Worm (Caenorhabditis elegans): ENCODE measurements around the gene str-141.
"Not testable (repeated sequence)": the region's sequence is repeated elsewhere in the genome, so short reads cannot be mapped to it uniquely, and the experiment has no call there.

The str-141 gene

DNA sequence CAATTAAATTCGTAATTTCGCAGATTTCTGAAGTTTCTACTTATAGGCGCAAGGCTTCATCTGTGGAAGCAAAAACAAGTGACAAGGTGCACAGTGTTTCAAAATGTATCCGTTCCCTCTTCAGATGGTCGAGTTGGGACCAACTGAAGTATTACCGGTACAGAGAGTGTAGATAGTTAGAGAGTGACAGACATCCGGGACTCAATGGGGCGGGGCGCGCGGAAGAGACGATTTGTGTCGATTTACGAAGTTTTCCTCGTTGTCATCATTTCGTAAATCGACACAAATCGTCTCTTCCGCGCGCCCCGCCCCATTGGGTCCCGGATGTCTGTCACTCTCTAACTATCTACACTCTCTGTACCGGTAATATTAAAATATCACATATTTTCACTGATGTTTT is 37.5 kb downstream of the str-141 start, which contains the start of gene C03E10.3:
Gene C03E10.3, plus strand, starts transcription at position 301 of the 400 bp plus-strand sequence.
- TF ChIP-seq nhr-237, unc-39, nhr-12 (tag; optimal IDR thresholded peaks at IDR 0.05): not testable (repeated sequence)

DNA sequence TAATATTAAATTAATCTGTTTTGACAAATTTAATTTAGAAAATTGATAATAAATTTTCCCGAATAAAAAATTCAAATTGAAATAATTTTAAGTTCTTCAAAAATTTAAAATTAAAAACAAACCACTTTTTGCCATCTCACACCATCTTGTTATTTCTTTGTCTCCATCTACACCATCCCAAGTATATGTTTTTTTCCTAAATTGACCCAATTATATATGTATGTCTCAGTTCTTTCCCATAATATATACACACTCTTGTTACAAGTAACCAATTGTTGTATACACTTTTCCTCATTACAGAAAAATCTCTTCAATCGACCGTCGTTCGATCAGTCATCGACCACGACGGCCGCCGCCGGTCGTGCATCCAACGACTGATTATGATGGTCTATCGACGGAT is 41.3 kb downstream of the str-141 start, which contains the start of gene gly-20:
Gene gly-20, plus strand, starts transcription at position 301 of the 400 bp plus-strand sequence.
- TF ChIP-seq mab-5 (tag; optimal IDR thresholded peaks at IDR 0.05) (no peak), unc-120 (tag; optimal IDR thresholded peaks at IDR 0.05; ENCODE audit: poor library complexity, severe bottlenecking) (no peak), tbx-8 (GFP tag; optimal IDR thresholded peaks at IDR 0.05) (no peak), zip-8 (tag; optimal IDR thresholded peaks at IDR 0.05) (no peak), M03D4.4 (tag; optimal IDR thresholded peaks at IDR 0.05) (no peak), nhr-28 (tag; optimal IDR thresholded peaks at IDR 0.05) (no peak), pha-4 (tag; optimal IDR thresholded peaks at IDR 0.05) (no peak), drap-1 (GFP tag; optimal IDR thresholded peaks at IDR 0.05) (no peak), hlh-1 (tag; optimal IDR thresholded peaks at IDR 0.05) (no peak)

DNA sequence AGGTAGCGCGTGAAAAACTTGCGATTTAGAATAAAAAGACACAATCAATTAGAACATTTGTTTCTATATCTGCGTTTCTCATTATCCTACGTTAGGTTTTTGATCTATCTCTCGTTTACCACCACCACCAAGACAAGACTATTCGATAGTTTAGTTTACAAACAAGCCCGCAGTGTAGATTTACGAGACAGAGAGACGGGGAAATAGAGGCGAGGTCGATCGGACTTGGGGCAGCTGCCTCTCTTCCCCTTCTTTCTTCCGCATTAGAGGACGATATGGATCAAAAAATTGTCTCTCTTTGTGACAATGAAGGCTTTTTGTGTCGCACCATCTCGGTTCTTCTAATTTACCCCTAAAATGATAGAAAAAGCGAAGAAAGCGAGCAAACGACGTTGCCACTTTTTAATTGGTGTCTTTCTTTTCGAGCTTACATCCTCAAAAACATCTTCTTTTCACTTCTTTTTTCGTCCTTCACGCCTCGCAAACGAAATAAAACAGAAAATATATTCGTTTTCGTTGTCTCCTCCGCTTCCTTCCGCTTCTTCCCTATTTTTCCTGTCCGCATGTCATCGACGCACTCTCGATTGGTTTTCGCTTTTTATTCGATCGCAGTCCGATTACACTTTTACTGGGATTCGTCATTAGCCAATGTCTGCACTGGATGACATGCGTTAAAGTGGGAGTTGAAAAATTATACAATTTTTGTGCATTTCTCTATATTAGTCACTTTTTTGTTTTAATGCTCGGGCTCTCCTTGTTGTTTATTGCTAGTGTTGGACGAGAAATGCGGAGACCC is 42.0 kb downstream of the str-141 start:
- peak; percentile 41 for TF ChIP-seq elt-1 (tag; optimal IDR thresholded peaks at IDR 0.05; ENCODE audit: borderline replicate concordance, insufficient read depth)
- peak; percentile 38 for TF ChIP-seq unc-120 (tag; optimal IDR thresholded peaks at IDR 0.05; ENCODE audit: poor library complexity, severe bottlenecking)
- TF ChIP-seq unc-62 (GFP tag; optimal IDR thresholded peaks at IDR 0.05): peak; percentile 39
- TF ChIP-seq elt-3 (tag; optimal IDR thresholded peaks at IDR 0.05): no peak
- peak; percentile 65 for TF ChIP-seq ham-2 (GFP tag; optimal IDR thresholded peaks at IDR 0.05)
- no peak for TF ChIP-seq snpc-4 (tag; optimal IDR thresholded peaks at IDR 0.05)
- peak; percentile 39 for TF ChIP-seq ceh-39 (tag; optimal IDR thresholded peaks at IDR 0.05)
- TF ChIP-seq ces-1 (GFP tag; optimal IDR thresholded peaks at IDR 0.05): peak; percentile 3
- TF ChIP-seq blmp-1 (tag; optimal IDR thresholded peaks at IDR 0.05): peak; percentile 69
- peak; percentile 91 for TF ChIP-seq hlh-1 (tag; optimal IDR thresholded peaks at IDR 0.05)
- TF ChIP-seq mep-1 (tag; optimal IDR thresholded peaks at IDR 0.05): peak; percentile 7

DNA sequence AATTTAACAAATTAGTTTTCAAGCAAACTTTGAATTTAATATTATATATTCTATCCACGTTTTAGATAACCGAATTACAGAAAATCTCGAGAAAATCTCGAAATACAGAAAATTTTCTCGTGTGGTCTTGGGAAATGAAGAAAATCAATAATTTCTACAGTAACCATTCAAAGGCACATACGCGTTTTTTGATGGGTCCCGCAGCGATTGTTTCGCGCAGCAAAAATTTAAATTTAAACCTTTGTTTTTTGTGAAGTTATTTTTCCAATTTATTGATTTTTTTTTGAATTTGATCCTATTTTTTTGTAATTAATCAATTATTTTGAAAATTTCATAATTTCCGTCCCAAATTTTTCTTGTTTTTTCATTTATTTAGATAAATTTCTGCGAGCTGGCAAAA is 44.1 kb downstream of the str-141 start:
- TF ChIP-seq snpc-4 (tag; optimal IDR thresholded peaks at IDR 0.05) (no peak), bed-3 (GFP tag; optimal IDR thresholded peaks at IDR 0.05) (no peak), unc-39 (tag; optimal IDR thresholded peaks at IDR 0.05) (no peak), ceh-83 (GFP tag; optimal IDR thresholded peaks at IDR 0.05) (no peak), ztf-11 (tag; optimal IDR thresholded peaks at IDR 0.05) (no peak), nhr-28 (tag; optimal IDR thresholded peaks at IDR 0.05) (no peak), hlh-1 (tag; optimal IDR thresholded peaks at IDR 0.05) (no peak), blmp-1 (tag; optimal IDR thresholded peaks at IDR 0.05) (no peak), mls-2 (tag; optimal IDR thresholded peaks at IDR 0.05) (no peak), ceh-39 (tag; optimal IDR thresholded peaks at IDR 0.05) (no peak), zip-8 (tag; optimal IDR thresholded peaks at IDR 0.05) (no peak), unc-120 (tag; optimal IDR thresholded peaks at IDR 0.05; ENCODE audit: poor library complexity, severe bottlenecking) (no peak), cnd-1 (tag; optimal IDR thresholded peaks at IDR 0.05) (no peak), tbx-8 (GFP tag; optimal IDR thresholded peaks at IDR 0.05) (no peak), elt-3 (tag; optimal IDR thresholded peaks at IDR 0.05) (no peak), M03D4.4 (tag; optimal IDR thresholded peaks at IDR 0.05) (no peak)

DNA sequence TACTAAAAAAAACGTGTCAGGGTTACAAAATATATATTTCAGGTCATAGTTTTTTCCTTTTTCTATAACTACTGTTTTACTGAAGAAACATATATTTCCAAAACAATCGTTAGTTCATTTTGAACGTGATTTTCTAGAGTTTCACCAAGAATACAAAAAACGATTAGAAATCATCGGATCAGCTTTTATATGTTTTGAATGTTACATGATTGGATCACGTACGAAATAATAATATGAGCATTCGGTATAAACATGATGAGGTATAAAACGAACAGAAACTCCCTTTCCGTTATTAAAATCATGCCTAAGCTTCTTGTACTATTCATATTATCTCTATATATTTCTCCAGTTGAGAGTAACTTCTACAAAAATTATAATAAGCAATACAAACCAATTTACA is 50.8 kb downstream of the str-141 start, which contains the start of gene clec-223:
Gene clec-223, plus strand, starts transcription at position 301 of the 400 bp plus-strand sequence.
- TF ChIP-seq nhr-12 (tag; optimal IDR thresholded peaks at IDR 0.05): no peak
